Worm (Caenorhabditis elegans) whole organism, L1 larva: Measurements from ENCODE around the gene K08E7.6.

Experiments
- rnt-1 ChIP-seq: sonication (generic microtip); optimal IDR thresholded peaks from 2 replicates; lab custom pipeline; 2016; ENCODE audit warnings: mild to moderate bottlenecking, missing genetic modification characterization, moderate library complexity, missing compliant biosample characterization
- ztf-11 ChIP-seq, 2 experiments: sonication (generic microtip); optimal IDR thresholded peaks; 2 replicates each; lab custom pipeline; 2016 to 2017; ENCODE audit warnings: missing genetic modification characterization in 2 of 2, missing biosample characterization in 1 of 2, missing compliant biosample characterization in 1 of 2

DNA sequence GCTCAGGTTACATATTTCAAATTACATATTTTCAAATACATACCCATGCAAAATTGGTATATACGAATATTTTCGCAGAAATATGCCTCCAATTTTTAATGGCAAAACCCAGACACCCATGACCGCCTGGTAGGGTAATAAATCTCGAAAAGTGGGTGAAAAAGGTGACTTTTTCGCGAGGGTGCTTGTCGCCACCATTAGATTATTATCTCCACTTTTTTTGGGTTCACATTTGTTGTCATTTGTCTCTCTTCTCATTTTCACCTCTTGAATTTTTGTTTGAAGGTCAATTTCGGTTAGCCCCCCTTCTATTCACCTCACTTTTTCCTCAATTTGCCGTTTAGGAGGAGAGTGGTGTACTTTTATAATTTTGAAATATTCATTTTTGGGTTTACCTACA is 40.7 kb downstream of the K08E7.6 start:
- TF ChIP-seq ztf-11 (tag; optimal IDR thresholded peaks at IDR 0.05; lab: Kevin White, UChicago) (no peak), rnt-1 (tag; lab: Kevin White, UChicago) (no peak)
